Worm (Caenorhabditis elegans) whole organism, L3 larva: Measurements from ENCODE around the gene C06E7.4.

Experiments used
- ama-1 ChIP-seq: fragments of 150-350 bp; optimal IDR thresholded peaks from 2 replicates; lab custom pipeline; 2018
- egl-27 ChIP-seq: sonication (generic microtip); optimal IDR thresholded peaks from 4 replicates; lab custom pipeline; 2017; ENCODE audit warnings: missing biosample characterization, missing genetic modification reagents, missing genetic modification characterization

ce11 chrIV:5811079-5811622 lies 48.6 kb downstream of the C06E7.4 start:
- no peak for TF ChIP-seq egl-27 (tag; lab: Kevin White, UChicago)
- no peak for TF ChIP-seq ama-1 (lab: Kevin White, UChicago)
